Fruit fly (Drosophila melanogaster) whole organism, embryonic: ENCODE results near the gene isoQC.

ENCODE experiments used
- CG10462 ChIP-seq: fragments of 200-800 bp; sonication (Bioruptor generic); optimal IDR thresholded peaks from 2 replicates; lab custom pipeline; 2016; ENCODE audit warnings: missing biosample characterization, missing genetic modification characterization
- CG11247 ChIP-seq: fragments of 200-800 bp; sonication (Bioruptor generic); IDR thresholded peaks from 2 replicates; pipeline ENCODE4 v1.3.6; 2022; ENCODE audit warnings: missing biosample characterization, missing genetic modification characterization
- CG13287 ChIP-seq: fragments of 200-800 bp; sonication (Bioruptor generic); IDR thresholded peaks from 2 replicates; pipeline ENCODE4 v1.3.6; 2022; ENCODE audit warnings: missing biosample characterization, missing genetic modification characterization; ENCODE audit not compliant: partially characterized antibody
- CG14014 ChIP-seq: fragments of 200-800 bp; sonication (Bioruptor generic); IDR thresholded peaks from 2 replicates; pipeline ENCODE4 v1.3.6; 2022; ENCODE audit warnings: missing biosample characterization, missing genetic modification characterization
- CG15269 ChIP-seq: fragments of 200-800 bp; sonication (Bioruptor generic); optimal IDR thresholded peaks from 2 replicates; lab custom pipeline; 2018; ENCODE audit warnings: missing biosample characterization, mild to moderate bottlenecking, missing genetic modification characterization, moderate library complexity
- CG15479 ChIP-seq: fragments of 200-800 bp; sonication (Bioruptor generic); optimal IDR thresholded peaks from 3 replicates; lab custom pipeline; 2019; ENCODE audit warnings: missing biosample characterization, mild to moderate bottlenecking, missing genetic modification characterization, moderate library complexity
- CG16815 ChIP-seq: fragments of 200-800 bp; sonication (Bioruptor generic); optimal IDR thresholded peaks from 3 replicates; lab custom pipeline; 2017; ENCODE audit warnings: missing biosample characterization, mild to moderate bottlenecking, missing genetic modification characterization
- CG17829 ChIP-seq: fragments of 200-800 bp; optimal IDR thresholded peaks from 2 replicates; lab custom pipeline; 2019; ENCODE audit warnings: missing biosample characterization, mild to moderate bottlenecking, missing genetic modification characterization, moderate library complexity
- CG2875 ChIP-seq: fragments of 200-800 bp; sonication (Bioruptor generic); optimal IDR thresholded peaks from 2 replicates; lab custom pipeline; 2017; ENCODE audit warnings: missing biosample characterization, mild to moderate bottlenecking, missing genetic modification characterization, missing genetic modification reagents
- CG32767 ChIP-seq: fragments of 200-800 bp; sonication (Bioruptor generic); IDR thresholded peaks from 2 replicates; pipeline ENCODE4 v1.3.6; 2022; ENCODE audit warnings: missing biosample characterization, missing genetic modification characterization
- CG33213 ChIP-seq: fragments of 200-800 bp; sonication (Bioruptor generic); optimal IDR thresholded peaks from 3 replicates; lab custom pipeline; 2016; ENCODE audit warnings: missing biosample characterization, missing genetic modification characterization
- CG3847 ChIP-seq: fragments of 200-800 bp; sonication (Bioruptor generic); IDR thresholded peaks from 2 replicates; pipeline ENCODE4 v1.3.6; 2022; ENCODE audit warnings: missing biosample characterization, missing genetic modification characterization
- CG3995 ChIP-seq: fragments of 200-800 bp; sonication (Bioruptor generic); optimal IDR thresholded peaks from 3 replicates; lab custom pipeline; 2016; ENCODE audit warnings: missing biosample characterization, missing genetic modification characterization
- CG42726 ChIP-seq: fragments of 200-800 bp; sonication (Bioruptor generic); IDR thresholded peaks from 2 replicates; pipeline ENCODE4 v1.3.6; 2022; ENCODE audit warnings: missing biosample characterization, missing genetic modification characterization; ENCODE audit not compliant: partially characterized antibody
- CG4404 ChIP-seq: fragments of 200-800 bp; sonication (Bioruptor generic); IDR thresholded peaks from 2 replicates; pipeline ENCODE4 v1.3.6; 2022; ENCODE audit warnings: missing biosample characterization, missing genetic modification characterization
- CG4424 ChIP-seq: fragments of 200-800 bp; sonication (Bioruptor generic); optimal IDR thresholded peaks from 3 replicates; lab custom pipeline; 2016; ENCODE audit warnings: missing biosample characterization, missing genetic modification characterization
- CG5245 ChIP-seq: fragments of 200-800 bp; sonication (Bioruptor generic); optimal IDR thresholded peaks from 3 replicates; lab custom pipeline; 2016; ENCODE audit warnings: missing biosample characterization, missing genetic modification characterization
- Dek ChIP-seq: fragments of 200-800 bp; sonication (Bioruptor generic); optimal IDR thresholded peaks from 3 replicates; lab custom pipeline; 2019; ENCODE audit warnings: missing biosample characterization, mild to moderate bottlenecking, missing genetic modification characterization, moderate library complexity
- Dip3 ChIP-seq: fragments of 200-800 bp; sonication (Bioruptor generic); optimal IDR thresholded peaks from 3 replicates; lab custom pipeline; 2016; ENCODE audit warnings: missing biosample characterization, missing genetic modification characterization
- Elba2 ChIP-seq: fragments of 200-800 bp; sonication (Bioruptor generic); optimal IDR thresholded peaks from 3 replicates; lab custom pipeline; 2016; ENCODE audit warnings: missing biosample characterization, missing genetic modification characterization
- Hmr ChIP-seq: fragments of 200-800 bp; sonication (Bioruptor generic); optimal IDR thresholded peaks from 3 replicates; lab custom pipeline; 2017; ENCODE audit warnings: mild to moderate bottlenecking, missing biosample characterization, missing genetic modification reagents, missing genetic modification characterization
- Hsf ChIP-seq: fragments of 200-800 bp; sonication (Bioruptor generic); optimal IDR thresholded peaks from 3 replicates; lab custom pipeline; 2016; ENCODE audit warnings: missing biosample characterization, missing genetic modification characterization
- Vsx1 ChIP-seq: fragments of 200-800 bp; sonication (Bioruptor generic); optimal IDR thresholded peaks from 2 replicates; lab custom pipeline; 2017; ENCODE audit warnings: missing biosample characterization, mild to moderate bottlenecking, missing genetic modification characterization, missing genetic modification reagents
- YL-1 ChIP-seq: fragments of 200-800 bp; sonication (Bioruptor generic); optimal IDR thresholded peaks from 3 replicates; lab custom pipeline; 2017; ENCODE audit warnings: missing biosample characterization, mild to moderate bottlenecking, missing genetic modification characterization
- bab2 ChIP-seq: fragments of 200-800 bp; sonication (Bioruptor generic); optimal IDR thresholded peaks from 2 replicates; lab custom pipeline; 2016; ENCODE audit warnings: missing biosample characterization, missing genetic modification characterization
- bbx ChIP-seq: fragments of 200-800 bp; sonication (Bioruptor generic); IDR thresholded peaks from 2 replicates; pipeline ENCODE4 v1.3.6; 2022; ENCODE audit warnings: missing biosample characterization, missing genetic modification characterization; ENCODE audit not compliant: partially characterized antibody
- caup ChIP-seq: fragments of 200-800 bp; sonication (Bioruptor generic); optimal IDR thresholded peaks from 3 replicates; lab custom pipeline; 2017; ENCODE audit warnings: missing biosample characterization, mild to moderate bottlenecking, missing genetic modification characterization, moderate library complexity; ENCODE audit not compliant: severe bottlenecking
- cg ChIP-seq: fragments of 200-800 bp; sonication (Bioruptor generic); optimal IDR thresholded peaks from 3 replicates; lab custom pipeline; 2019; ENCODE audit warnings: missing biosample characterization, mild to moderate bottlenecking, missing genetic modification characterization, moderate library complexity
- chinmo ChIP-seq: fragments of 200-800 bp; sonication (Bioruptor generic); IDR thresholded peaks from 4 replicates; pipeline ENCODE4 v1.3.6; 2022; ENCODE audit warnings: missing biosample characterization, missing genetic modification characterization; ENCODE audit not compliant: partially characterized antibody
- chn ChIP-seq: fragments of 200-800 bp; sonication (Bioruptor generic); optimal IDR thresholded peaks from 2 replicates; lab custom pipeline; 2016; ENCODE audit warnings: missing biosample characterization, missing genetic modification characterization
- exex ChIP-seq: fragments of 200-800 bp; sonication (Bioruptor generic); optimal IDR thresholded peaks from 4 replicates; lab custom pipeline; 2018; ENCODE audit warnings: missing biosample characterization, mild to moderate bottlenecking, missing genetic modification characterization, moderate library complexity
- eyg ChIP-seq: fragments of 200-800 bp; sonication (Bioruptor generic); optimal IDR thresholded peaks from 3 replicates; lab custom pipeline; 2016; ENCODE audit warnings: missing biosample characterization, missing genetic modification characterization
- gcm2 ChIP-seq: fragments of 200-800 bp; sonication (Bioruptor generic); optimal IDR thresholded peaks from 2 replicates; lab custom pipeline; 2016; ENCODE audit warnings: missing biosample characterization, missing genetic modification characterization
- h ChIP-seq: fragments of >200 bp; optimal IDR thresholded peaks from 2 replicates; lab custom pipeline; 2017
- hkb ChIP-seq, 2 experiments: fragments of 200-800 bp in 1 of 2; fragments of >200 bp in 1 of 2; sonication (Bioruptor generic) in 1 of 2; IDR thresholded peaks in 1 of 2; optimal IDR thresholded peaks in 1 of 2; 2 replicates each; pipeline versions ENCODE4 v1.3.6 to Lab custom; 2017 to 2022; ENCODE audit warnings: missing biosample characterization in 1 of 2, missing genetic modification characterization in 1 of 2
- hth ChIP-seq: fragments of >200 bp; optimal IDR thresholded peaks from 2 replicates; lab custom pipeline; 2017; ENCODE audit warnings: inconsistent platforms
- lbe ChIP-seq: fragments of 200-800 bp; sonication (Bioruptor generic); optimal IDR thresholded peaks from 2 replicates; lab custom pipeline; 2016; ENCODE audit warnings: missing biosample characterization, mild to moderate bottlenecking, missing genetic modification characterization
- mld ChIP-seq: fragments of 200-800 bp; sonication (Bioruptor generic); IDR thresholded peaks from 3 replicates; pipeline ENCODE4 v1.3.6; 2022; ENCODE audit warnings: missing biosample characterization, missing genetic modification characterization; ENCODE audit not compliant: partially characterized antibody
- nmo ChIP-seq: fragments of 200-800 bp; sonication (Bioruptor generic); optimal IDR thresholded peaks from 2 replicates; lab custom pipeline; 2018; ENCODE audit warnings: missing biosample characterization, mild to moderate bottlenecking, missing genetic modification characterization, moderate library complexity
- prd ChIP-seq, 3 experiments: fragments of >200 bp in 2 of 3; fragments of 200-800 bp in 1 of 3; sonication (Bioruptor generic) in 1 of 3; optimal IDR thresholded peaks in 2 of 3; IDR thresholded peaks in 1 of 3; 2 replicates in 2 of 3; 3 replicates in 1 of 3; pipeline versions ENCODE4 v1.3.6 to Lab custom; 2017 to 2022; ENCODE audit warnings: missing biosample characterization in 1 of 3, missing genetic modification characterization in 1 of 3
- so ChIP-seq: fragments of 200-800 bp; sonication (Bioruptor generic); IDR thresholded peaks from 3 replicates; pipeline ENCODE4 v1.3.6; 2022; ENCODE audit warnings: missing biosample characterization, missing genetic modification characterization
- zen ChIP-seq: fragments of 200-800 bp; sonication (Bioruptor generic); optimal IDR thresholded peaks from 3 replicates; lab custom pipeline; 2018; ENCODE audit warnings: missing biosample characterization, mild to moderate bottlenecking, missing genetic modification characterization, moderate library complexity

isoQC gene

dm6 chr3L:20508136-20508635 is 33.9 kb downstream of the isoQC start (continued):
- TF ChIP-seq Hmr (GFP tag; lab: Kevin White, UChicago) (peak; percentile 97), CG15269 (tag; lab: Kevin White, UChicago) (peak; percentile 94), Hsf (GFP tag; lab: Kevin White, UChicago) (peak; percentile 94), CG16815 (GFP tag; lab: Kevin White, UChicago) (peak; percentile 93), Vsx1 (GFP tag; lab: Kevin White, UChicago) (peak; percentile 81), YL-1 (GFP tag; lab: Kevin White, UChicago) (peak; percentile 63), gcm2 (GFP tag; lab: Kevin White, UChicago) (peak; percentile 76), hkb (optimal IDR thresholded peaks at IDR 0.05; lab: Kevin White, UChicago) (no peak), hkb (GFP tag; IDR thresholded peaks at IDR 0.05; lab: Robert Waterston, UW) (peak; percentile 88), CG11247 (GFP tag; lab: Robert Waterston, UW) (peak; percentile 94), prd (optimal IDR thresholded peaks at IDR 0.05; lab: Kevin White, UChicago) (no peak), prd (GFP tag; IDR thresholded peaks at IDR 0.05; lab: Robert Waterston, UW) (peak; percentile 96), exex (tag; lab: Kevin White, UChicago) (peak; percentile 88), bbx (no peak), Dip3 (GFP tag; lab: Kevin White, UChicago) (peak; percentile 96), h (no peak), lbe (GFP tag; lab: Kevin White, UChicago) (peak; percentile 81), eyg (GFP tag; lab: Kevin White, UChicago) (peak; percentile 82), mld (no peak), Dek (peak; percentile 94), chn (GFP tag; lab: Kevin White, UChicago) (peak; percentile 91), CG3995 (GFP tag; lab: Kevin White, UChicago) (peak; percentile 79), CG5245 (GFP tag; lab: Kevin White, UChicago) (peak; percentile 91), so (GFP tag; lab: Robert Waterston, UW) (peak; percentile 91), CG4424 (GFP tag; lab: Kevin White, UChicago) (peak; percentile 94), CG14014 (GFP tag; lab: Robert Waterston, UW) (peak; percentile 95), CG32767 (GFP tag; lab: Robert Waterston, UW) (peak; percentile 82), caup (GFP tag; lab: Kevin White, UChicago) (peak; percentile 96), zen (tag; lab: Kevin White, UChicago) (peak; percentile 83), CG2875 (peak; percentile 69), nmo (GFP tag; lab: Kevin White, UChicago) (peak; percentile 94), CG4404 (peak; percentile 96), CG3847 (GFP tag; lab: Robert Waterston, UW) (peak; percentile 97), CG15479 (GFP tag; lab: Kevin White, UChicago) (no peak), chinmo (0 out of 4 replicates have a peak, but pooled peaks have one; percentile 38), bab2 (GFP tag; lab: Kevin White, UChicago) (peak; percentile 94), CG13287 (0 out of 2 replicates have a peak, but pooled peaks have one; percentile 21), cg (GFP tag; lab: Kevin White, UChicago) (no peak), CG33213 (GFP tag; lab: Kevin White, UChicago) (peak; percentile 81), CG42726 (GFP tag; lab: Robert Waterston, UW) (no peak; the same call in 1 of the 2 replicates), CG17829 (peak; percentile 90), hth (lab: Kevin White, UChicago) (no peak), CG10462 (GFP tag; lab: Kevin White, UChicago) (peak; percentile 80), Elba2 (GFP tag; lab: Kevin White, UChicago) (no peak)
